Worm (Caenorhabditis elegans) whole organism, young adult: ENCODE results near the gene F22E12.3.

Experiments used
- D2030.7 ChIP-seq: fragments of 200-800 bp; sonication (Bioruptor generic); IDR thresholded peaks from 2 replicates; pipeline ENCODE4 v1.3.6; 2022; ENCODE audit warnings: missing genetic modification reagents, missing genetic modification characterization, missing compliant biosample characterization
- zim-3 ChIP-seq: sonication (generic microtip); optimal IDR thresholded peaks from 2 replicates; lab custom pipeline; 2017; ENCODE audit warnings: mild to moderate bottlenecking, missing genetic modification characterization, moderate library complexity, missing compliant biosample characterization
- ztf-26 ChIP-seq: sonication (generic microtip); optimal IDR thresholded peaks from 2 replicates; lab custom pipeline; 2017; ENCODE audit warnings: missing genetic modification characterization, missing compliant biosample characterization

DNA sequence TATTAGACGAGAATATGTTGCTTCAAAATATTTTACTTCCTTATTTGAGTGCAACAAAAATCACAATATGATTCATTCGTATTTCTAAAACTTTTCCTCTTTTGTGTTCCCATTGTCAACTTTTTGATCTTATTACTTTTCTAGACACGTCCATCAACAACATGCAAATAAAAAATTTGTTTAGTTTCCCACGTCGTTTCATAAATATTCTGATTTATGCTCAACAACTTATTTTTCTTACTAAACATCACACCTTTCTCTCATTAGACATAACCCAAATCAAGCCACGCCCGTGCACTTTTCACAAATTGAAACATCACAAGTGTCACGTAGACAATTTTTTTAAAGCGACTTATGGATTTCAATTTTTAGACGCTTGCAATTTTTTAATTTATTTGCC is 6.7 kb upstream of the F22E12.3 start:
- TF ChIP-seq D2030.7 (GFP tag; lab: Robert Waterston, UW) (no peak), zim-3 (tag; lab: Kevin White, UChicago) (no peak), ztf-26 (tag; lab: Kevin White, UChicago) (no peak)
